Fruit fly (Drosophila melanogaster): ENCODE data around the gene CG32645.

- TF ChIP-seq br (GFP tag; optimal IDR thresholded peaks at IDR 0.05) (no peak), rgr (GFP tag; optimal IDR thresholded peaks at IDR 0.05) (no peak), lola (GFP tag; optimal IDR thresholded peaks at IDR 0.05) (no peak), psq (GFP tag; optimal IDR thresholded peaks at IDR 0.05) (no peak), h (GFP tag; optimal IDR thresholded peaks at IDR 0.05) (no peak), pan (optimal IDR thresholded peaks at IDR 0.05) (no peak), sv (GFP tag; optimal IDR thresholded peaks at IDR 0.05) (no peak), Myc (optimal IDR thresholded peaks at IDR 0.05) (no peak), Hr78 (GFP tag; optimal IDR thresholded peaks at IDR 0.05) (no peak), Sp1 (GFP tag; optimal IDR thresholded peaks at IDR 0.05) (no peak), dl (GFP tag; optimal IDR thresholded peaks at IDR 0.05; ENCODE audit: insufficient read depth in 1 of 2, partially characterized antibody in 2 of 2) (no peak), fru (GFP tag; optimal IDR thresholded peaks at IDR 0.05) (no peak), usp (GFP tag; optimal IDR thresholded peaks at IDR 0.05) (no peak), CG32264 (GFP tag; optimal IDR thresholded peaks at IDR 0.05) (no peak)
Observed at dm6 chrX:13145858-13146257, 6.9 kb downstream of the CG32645 start.
